Fruit fly (Drosophila melanogaster) whole organism, embryonic: ENCODE measurements around the gene hry.
A peak's percentile ranks its signal among the peaks of the same experiment; 100 is the strongest.

Experiments used
- Adf1 ChIP-seq: fragments of 200-800 bp; sonication (Bioruptor generic); IDR thresholded peaks from 2 replicates; pipeline ENCODE4 v1.3.6; 2022; ENCODE audit warnings: missing biosample characterization, missing genetic modification characterization
- Asciz ChIP-seq: fragments of 200-800 bp; sonication (Bioruptor generic); optimal IDR thresholded peaks from 2 replicates; lab custom pipeline; 2017; ENCODE audit warnings: missing biosample characterization, mild to moderate bottlenecking, missing genetic modification characterization, missing genetic modification reagents
- BEAF-32 ChIP-seq: fragments of 200-800 bp; sonication (Bioruptor generic); optimal IDR thresholded peaks from 3 replicates; lab custom pipeline; 2017; ENCODE audit warnings: missing biosample characterization, missing genetic modification characterization, mild to moderate bottlenecking, moderate library complexity, missing genetic modification reagents
- BtbVII ChIP-seq: fragments of 200-800 bp; sonication (Bioruptor generic); optimal IDR thresholded peaks from 3 replicates; lab custom pipeline; 2017; ENCODE audit warnings: missing biosample characterization, mild to moderate bottlenecking, missing genetic modification characterization
- CG11093 ChIP-seq: fragments of 200-800 bp; sonication (Bioruptor generic); IDR thresholded peaks from 3 replicates; pipeline ENCODE4 v1.3.6; 2022; ENCODE audit warnings: missing biosample characterization, missing genetic modification characterization
- CG11456 ChIP-seq: fragments of 200-800 bp; sonication (Bioruptor generic); IDR thresholded peaks from 3 replicates; pipeline ENCODE4 v1.3.6; 2022; ENCODE audit warnings: missing biosample characterization, missing genetic modification characterization
- CG11696 ChIP-seq: fragments of 200-800 bp; sonication (Bioruptor generic); IDR thresholded peaks from 2 replicates; pipeline ENCODE4 v1.3.6; 2022; ENCODE audit warnings: missing biosample characterization, missing genetic modification characterization
- CG12104 ChIP-seq: fragments of 200-800 bp; sonication (Bioruptor generic); optimal IDR thresholded peaks from 3 replicates; lab custom pipeline; 2016; ENCODE audit warnings: missing biosample characterization, missing genetic modification characterization
- CG12391 ChIP-seq: fragments of 200-800 bp; sonication (Bioruptor generic); optimal IDR thresholded peaks from 3 replicates; lab custom pipeline; 2018; ENCODE audit warnings: missing biosample characterization, mild to moderate bottlenecking, missing genetic modification characterization, moderate library complexity
- CG12659 ChIP-seq: fragments of 200-800 bp; sonication (Bioruptor generic); optimal IDR thresholded peaks from 3 replicates; lab custom pipeline; 2017; ENCODE audit warnings: mild to moderate bottlenecking, missing biosample characterization, missing genetic modification reagents, missing genetic modification characterization
- CG13624 ChIP-seq: fragments of 200-800 bp; sonication (Bioruptor generic); optimal IDR thresholded peaks from 2 replicates; lab custom pipeline; 2016; ENCODE audit warnings: missing biosample characterization, missing genetic modification characterization
- CG14710 ChIP-seq: fragments of 200-800 bp; sonication (Bioruptor generic); optimal IDR thresholded peaks from 3 replicates; lab custom pipeline; 2019; ENCODE audit warnings: missing biosample characterization, mild to moderate bottlenecking, missing genetic modification characterization, moderate library complexity
- CG15601 ChIP-seq: fragments of 200-800 bp; sonication (Bioruptor generic); optimal IDR thresholded peaks from 3 replicates; lab custom pipeline; 2019; ENCODE audit warnings: missing biosample characterization, mild to moderate bottlenecking, missing genetic modification characterization, moderate library complexity
- CG16779 ChIP-seq: fragments of 200-800 bp; sonication (Bioruptor generic); IDR thresholded peaks from 2 replicates; pipeline ENCODE4 v1.3.6; 2022; ENCODE audit warnings: missing biosample characterization, missing genetic modification characterization
- CG2678 ChIP-seq: fragments of 200-800 bp; sonication (Bioruptor generic); optimal IDR thresholded peaks from 3 replicates; lab custom pipeline; 2019; ENCODE audit warnings: missing biosample characterization, mild to moderate bottlenecking, missing genetic modification characterization, moderate library complexity
- CG32767 ChIP-seq: fragments of 200-800 bp; sonication (Bioruptor generic); IDR thresholded peaks from 2 replicates; pipeline ENCODE4 v1.3.6; 2022; ENCODE audit warnings: missing biosample characterization, missing genetic modification characterization
- CG3726 ChIP-seq: fragments of 200-800 bp; sonication (Bioruptor generic); IDR thresholded peaks from 3 replicates; pipeline ENCODE4, ENCODE4 v1.3.6; 2022; ENCODE audit warnings: missing biosample characterization, missing genetic modification characterization
- CG4328 ChIP-seq: fragments of 200-800 bp; sonication (Bioruptor generic); optimal IDR thresholded peaks from 3 replicates; lab custom pipeline; 2017; ENCODE audit warnings: missing biosample characterization, missing genetic modification reagents, missing genetic modification characterization
- CG4617 ChIP-seq: fragments of 200-800 bp; sonication (Bioruptor generic); optimal IDR thresholded peaks from 3 replicates; lab custom pipeline; 2016; ENCODE audit warnings: missing biosample characterization, missing genetic modification characterization, borderline replicate concordance
- CG4707 ChIP-seq: fragments of 200-800 bp; sonication (Bioruptor generic); optimal IDR thresholded peaks from 2 replicates; lab custom pipeline; 2018; ENCODE audit warnings: missing biosample characterization, mild to moderate bottlenecking, missing genetic modification characterization, moderate library complexity
- CG6765 ChIP-seq: fragments of 200-800 bp; sonication (Bioruptor generic); optimal IDR thresholded peaks from 3 replicates; lab custom pipeline; 2017; ENCODE audit warnings: missing biosample characterization, mild to moderate bottlenecking, missing genetic modification characterization
- CG7357 ChIP-seq: fragments of 200-800 bp; sonication (Bioruptor generic); IDR thresholded peaks from 3 replicates; pipeline ENCODE4 v1.3.6; 2022; ENCODE audit warnings: missing biosample characterization, missing genetic modification characterization
- CG8765 ChIP-seq: fragments of 200-800 bp; sonication (Bioruptor generic); IDR thresholded peaks from 2 replicates; pipeline ENCODE4 v1.3.6; 2022; ENCODE audit warnings: missing biosample characterization, missing genetic modification characterization
- Camta ChIP-seq: fragments of 200-800 bp; sonication (Bioruptor generic); optimal IDR thresholded peaks from 2 replicates; lab custom pipeline; 2016; ENCODE audit warnings: missing biosample characterization, missing genetic modification characterization
- Dref ChIP-seq: fragments of 200-800 bp; sonication (Bioruptor generic); IDR thresholded peaks from 2 replicates; pipeline ENCODE4 v1.3.6; 2022; ENCODE audit warnings: missing biosample characterization, missing genetic modification characterization
- Kr ChIP-seq: fragments of 200-800 bp; sonication (Bioruptor generic); optimal IDR thresholded peaks from 2 replicates; lab custom pipeline; 2017; ENCODE audit warnings: missing biosample characterization, mild to moderate bottlenecking, missing genetic modification characterization
- Lpt ChIP-seq: fragments of >200 bp; optimal IDR thresholded peaks from 2 replicates; lab custom pipeline; 2018; ENCODE audit warnings: missing biosample characterization, missing genetic modification characterization
- Max ChIP-seq: fragments of 200-800 bp; sonication (Bioruptor generic); optimal IDR thresholded peaks from 2 replicates; lab custom pipeline; 2016; ENCODE audit warnings: missing biosample characterization, mild to moderate bottlenecking, missing genetic modification characterization
- NC2β ChIP-seq: fragments of 200-800 bp; sonication (Bioruptor generic); optimal IDR thresholded peaks from 2 replicates; lab custom pipeline; 2016; ENCODE audit warnings: missing biosample characterization, missing genetic modification characterization
- Nf-YC ChIP-seq: fragments of 200-800 bp; optimal IDR thresholded peaks from 3 replicates; lab custom pipeline; 2019; ENCODE audit warnings: missing biosample characterization, mild to moderate bottlenecking, missing genetic modification characterization, moderate library complexity
- Oli ChIP-seq: fragments of 200-800 bp; sonication (Bioruptor generic); optimal IDR thresholded peaks from 2 replicates; lab custom pipeline; 2018; ENCODE audit warnings: missing biosample characterization, mild to moderate bottlenecking, missing genetic modification characterization, moderate library complexity
- Taf1 ChIP-seq: fragments of 200-800 bp; sonication (Bioruptor generic); IDR thresholded peaks from 2 replicates; pipeline ENCODE4 v1.3.6; 2022; ENCODE audit warnings: missing biosample characterization, missing genetic modification characterization
- abd-A ChIP-seq: fragments of 200-800 bp; sonication (Bioruptor generic); optimal IDR thresholded peaks from 3 replicates; lab custom pipeline; 2019; ENCODE audit warnings: missing biosample characterization, mild to moderate bottlenecking, missing genetic modification characterization, moderate library complexity
- al ChIP-seq: fragments of 200-800 bp; sonication (Bioruptor generic); IDR thresholded peaks from 2 replicates; pipeline ENCODE4 v1.3.6; 2022; ENCODE audit warnings: missing biosample characterization, missing genetic modification characterization
- bowl ChIP-seq: fragments of 200-800 bp; sonication (Bioruptor generic); IDR thresholded peaks from 2 replicates; pipeline ENCODE4 v1.3.6; 2022; ENCODE audit warnings: missing biosample characterization, missing genetic modification characterization
- croc ChIP-seq: fragments of 200-800 bp; sonication (Bioruptor generic); conservative IDR thresholded peaks from 3 replicates; pipeline ENCODE4 v1.3.6; 2022; ENCODE audit warnings: missing biosample characterization, missing genetic modification characterization
- dmrt11E ChIP-seq: fragments of 200-800 bp; sonication (Bioruptor generic); optimal IDR thresholded peaks from 3 replicates; lab custom pipeline; 2018; ENCODE audit warnings: missing biosample characterization, mild to moderate bottlenecking, missing genetic modification characterization, moderate library complexity
- fd102C ChIP-seq: fragments of 200-800 bp; sonication (Bioruptor generic); optimal IDR thresholded peaks from 2 replicates; lab custom pipeline; 2018; ENCODE audit warnings: missing biosample characterization, mild to moderate bottlenecking, missing genetic modification characterization, moderate library complexity
- grn ChIP-seq: fragments of 200-800 bp; sonication (Bioruptor generic); optimal IDR thresholded peaks from 3 replicates; lab custom pipeline; 2017; ENCODE audit warnings: missing biosample characterization, missing genetic modification characterization
- gsb ChIP-seq: fragments of 200-800 bp; sonication (Bioruptor generic); IDR thresholded peaks from 2 replicates; pipeline ENCODE4 v1.3.6; 2022; ENCODE audit warnings: missing biosample characterization, missing genetic modification characterization
- hbn ChIP-seq: fragments of 200-800 bp; sonication (Bioruptor generic); IDR thresholded peaks from 2 replicates; pipeline ENCODE4 v1.3.6; 2022; ENCODE audit warnings: missing biosample characterization, missing genetic modification characterization; ENCODE audit not compliant: partially characterized antibody
- insv ChIP-seq, 2 experiments: fragments of 200-800 bp; sonication (Bioruptor generic); optimal IDR thresholded peaks; 3 replicates each; lab custom pipeline; 2016 to 2018; ENCODE audit warnings: missing biosample characterization in 2 of 2, missing genetic modification characterization in 2 of 2
- lbe ChIP-seq: fragments of 200-800 bp; sonication (Bioruptor generic); optimal IDR thresholded peaks from 2 replicates; lab custom pipeline; 2016; ENCODE audit warnings: missing biosample characterization, mild to moderate bottlenecking, missing genetic modification characterization
- lilli ChIP-seq: fragments of 200-800 bp; sonication (Bioruptor generic); optimal IDR thresholded peaks from 3 replicates; lab custom pipeline; 2016; ENCODE audit warnings: missing biosample characterization, missing genetic modification characterization
- nerfin-2 ChIP-seq: fragments of 200-800 bp; sonication (Bioruptor generic); IDR thresholded peaks from 2 replicates; pipeline ENCODE4 v1.3.6; 2022; ENCODE audit warnings: missing biosample characterization, missing genetic modification characterization; ENCODE audit not compliant: partially characterized antibody
- p53 ChIP-seq: fragments of 200-800 bp; sonication (Bioruptor generic); optimal IDR thresholded peaks from 2 replicates; lab custom pipeline; 2016; ENCODE audit warnings: missing biosample characterization, missing genetic modification characterization
- pum ChIP-seq: fragments of 200-800 bp; sonication (Bioruptor generic); optimal IDR thresholded peaks from 2 replicates; lab custom pipeline; 2016; ENCODE audit warnings: missing biosample characterization, missing genetic modification characterization
- pzg ChIP-seq: fragments of 200-800 bp; sonication (Bioruptor generic); optimal IDR thresholded peaks from 3 replicates; lab custom pipeline; 2018; ENCODE audit warnings: missing biosample characterization, mild to moderate bottlenecking, missing genetic modification characterization, moderate library complexity
- ttk ChIP-seq: fragments of 200-800 bp; sonication (Bioruptor generic); IDR thresholded peaks from 2 replicates; pipeline ENCODE4 v2.1.2; 2022; ENCODE audit warnings: missing biosample characterization, missing genetic modification characterization
- zfh1 ChIP-seq: fragments of 200-800 bp; sonication (Bioruptor generic); IDR thresholded peaks from 3 replicates; pipeline ENCODE4 v1.3.6; 2022; ENCODE audit warnings: missing biosample characterization, missing genetic modification characterization

The hry gene

dm6 chr3L:8696487-8696954, 21.0 kb downstream of the hry start (continued):
- TF ChIP-seq pum (peak; percentile 1), CG6765 (peak; percentile 67), CG7357 (GFP tag; lab: Robert Waterston, UW) (no peak), dmrt11E (tag; lab: Kevin White, UChicago) (peak; percentile 40), Adf1 (peak; percentile 94), fd102C (GFP tag; lab: Kevin White, UChicago) (no peak), Camta (GFP tag; lab: Kevin White, UChicago) (peak; percentile 36), croc (GFP tag; lab: Robert Waterston, UW) (no peak), CG16779 (GFP tag; lab: Robert Waterston, UW) (no peak), CG2678 (tag; lab: Kevin White, UChicago) (peak; percentile 76), CG12659 (peak; percentile 71), CG4707 (peak; percentile 47), nerfin-2 (no peak), bowl (GFP tag; lab: Robert Waterston, UW) (no peak; the same call in 1 of the 2 replicates), Asciz (GFP tag; lab: Kevin White, UChicago) (peak; percentile 79), CG4328 (peak; percentile 78), NC2β (GFP tag; lab: Kevin White, UChicago) (peak; percentile 32), CG11093 (peak; percentile 13; the same call in 1 of the 3 replicates), zfh1 (GFP tag; lab: Robert Waterston, UW) (peak; percentile 62; the same call in 2 of the 3 replicates), CG4617 (GFP tag; lab: Kevin White, UChicago) (no peak), Max (GFP tag; lab: Kevin White, UChicago) (peak; percentile 34), CG13624 (GFP tag; lab: Kevin White, UChicago) (peak; percentile 60), lbe (GFP tag; lab: Kevin White, UChicago) (peak; percentile 68), CG15601 (tag; lab: Kevin White, UChicago) (peak; percentile 71), Lpt (GFP tag; lab: Kevin White, UChicago) (no peak), CG12104 (GFP tag; lab: Kevin White, UChicago) (peak; percentile 56), abd-A (tag; lab: Kevin White, UChicago) (peak; percentile 49), grn (GFP tag; lab: Kevin White, UChicago) (peak; percentile 39), al (peak; percentile 13; the same call in 1 of the 2 replicates), gsb (no peak), p53 (no peak), lilli (peak; percentile 33), CG11456 (GFP tag; lab: Robert Waterston, UW) (peak; percentile 64; the same call in 2 of the 3 replicates), BEAF-32 (GFP tag; lab: Kevin White, UChicago) (no peak), BtbVII (GFP tag; lab: Kevin White, UChicago) (peak; percentile 82), ttk (peak; percentile 55; the same call in 1 of the 2 replicates), pzg (GFP tag; lab: Kevin White, UChicago) (no peak), hbn (GFP tag; lab: Robert Waterston, UW) (no peak), CG8765 (GFP tag; lab: Robert Waterston, UW) (no peak; the same call in 1 of the 2 replicates), insv (GFP tag; optimal IDR thresholded peaks at IDR 0.05; lab: Kevin White, UChicago) (peak in 1 of 2 experiments; percentile 28), Oli (tag; lab: Kevin White, UChicago) (peak; percentile 40), Taf1 (GFP tag; lab: Robert Waterston, UW) (no peak), Kr (no peak), CG14710 (peak; percentile 39), CG3726 (GFP tag; lab: Robert Waterston, UW) (no peak), Dref (no peak), CG11696 (GFP tag; lab: Robert Waterston, UW) (peak; percentile 35; the same call in 1 of the 2 replicates), CG12391 (tag; lab: Kevin White, UChicago) (peak; percentile 44), Nf-YC (tag; lab: Kevin White, UChicago) (peak; percentile 59), CG32767 (GFP tag; lab: Robert Waterston, UW) (peak; percentile 8; the same call in 1 of the 2 replicates)
